Worm (Caenorhabditis elegans) whole organism, mixed stage, embryonic: ENCODE results near the gene F19B2.5.

Source experiments
- M03D4.4 ChIP-seq: sonication (generic microtip); optimal IDR thresholded peaks from 2 replicates; lab custom pipeline; 2017; ENCODE audit warnings: mild to moderate bottlenecking, missing genetic modification characterization, missing compliant biosample characterization
- bed-3 ChIP-seq: fragments of 200-800 bp; sonication (Bioruptor generic); optimal IDR thresholded peaks from 3 replicates; lab custom pipeline; 2018; ENCODE audit warnings: mild to moderate bottlenecking, missing genetic modification characterization, moderate library complexity, missing compliant biosample characterization
- blmp-1 ChIP-seq: fragments of 150-350 bp; optimal IDR thresholded peaks from 2 replicates; lab custom pipeline; 2014; ENCODE audit warnings: missing biosample characterization, missing genetic modification characterization
- ceh-43 ChIP-seq: fragments of 200-800 bp; sonication (Bioruptor generic); optimal IDR thresholded peaks from 2 replicates; lab custom pipeline; 2018; ENCODE audit warnings: mild to moderate bottlenecking, missing genetic modification characterization, moderate library complexity, missing compliant biosample characterization
- ceh-83 ChIP-seq: fragments of 200-800 bp; sonication (Bioruptor generic); optimal IDR thresholded peaks from 2 replicates; lab custom pipeline; 2018; ENCODE audit warnings: mild to moderate bottlenecking, missing genetic modification characterization, missing compliant biosample characterization
- ces-1 ChIP-seq: fragments of 150-350 bp; optimal IDR thresholded peaks from 2 replicates; lab custom pipeline; 2014; ENCODE audit warnings: missing biosample characterization, missing genetic modification reagents, missing genetic modification characterization
- cnd-1 ChIP-seq: fragments of 200-800 bp; sonication (Bioruptor generic); optimal IDR thresholded peaks from 2 replicates; lab custom pipeline; 2018; ENCODE audit warnings: mild to moderate bottlenecking, missing genetic modification characterization, missing compliant biosample characterization
- drap-1 ChIP-seq: fragments of 200-800 bp; sonication (Bioruptor generic); optimal IDR thresholded peaks from 3 replicates; lab custom pipeline; 2018; ENCODE audit warnings: mild to moderate bottlenecking, missing genetic modification characterization, missing compliant biosample characterization
- elt-1 ChIP-seq: sonication (generic microtip); optimal IDR thresholded peaks from 2 replicates; lab custom pipeline; 2017; ENCODE audit warnings: missing genetic modification characterization, mild to moderate bottlenecking, missing compliant biosample characterization, antibody characterized with exemption, moderate library complexity, borderline replicate concordance; ENCODE audit not compliant: insufficient read depth
- elt-3 ChIP-seq: fragments of 150-350 bp; optimal IDR thresholded peaks from 2 replicates; lab custom pipeline; 2014; ENCODE audit warnings: missing biosample characterization, missing genetic modification characterization
- flh-1 ChIP-seq: fragments of 200-800 bp; sonication (Bioruptor generic); optimal IDR thresholded peaks from 2 replicates; lab custom pipeline; 2018; ENCODE audit warnings: mild to moderate bottlenecking, missing genetic modification characterization, moderate library complexity, missing compliant biosample characterization
- ham-2 ChIP-seq: fragments of 200-800 bp; sonication (Bioruptor generic); optimal IDR thresholded peaks from 2 replicates; lab custom pipeline; 2018; ENCODE audit warnings: mild to moderate bottlenecking, missing genetic modification characterization, missing compliant biosample characterization
- hlh-1 ChIP-seq: fragments of 150-350 bp; optimal IDR thresholded peaks from 2 replicates; lab custom pipeline; 2014; ENCODE audit warnings: missing biosample characterization, missing genetic modification reagents, missing genetic modification characterization
- lin-32 ChIP-seq: fragments of 200-800 bp; sonication (Bioruptor generic); optimal IDR thresholded peaks from 2 replicates; lab custom pipeline; 2018; ENCODE audit warnings: mild to moderate bottlenecking, missing genetic modification characterization, missing compliant biosample characterization
- lsy-2 ChIP-seq: fragments of 150-350 bp; optimal IDR thresholded peaks from 2 replicates; lab custom pipeline; 2014; ENCODE audit warnings: missing biosample characterization, missing genetic modification characterization
- mab-5 ChIP-seq: fragments of 150-350 bp; optimal IDR thresholded peaks from 2 replicates; lab custom pipeline; 2014; ENCODE audit warnings: missing biosample characterization, missing genetic modification characterization
- mep-1 ChIP-seq: fragments of 150-350 bp; optimal IDR thresholded peaks from 2 replicates; lab custom pipeline; 2017; ENCODE audit warnings: missing biosample characterization, missing genetic modification reagents, missing genetic modification characterization, inconsistent platforms
- mls-2 ChIP-seq: sonication (generic microtip); optimal IDR thresholded peaks from 2 replicates; lab custom pipeline; 2016; ENCODE audit warnings: mild to moderate bottlenecking, missing genetic modification characterization, moderate library complexity, missing compliant biosample characterization
- nhr-12 ChIP-seq: fragments of 150-350 bp; optimal IDR thresholded peaks from 2 replicates; lab custom pipeline; 2014; ENCODE audit warnings: missing biosample characterization, missing genetic modification characterization
- nhr-237 ChIP-seq: fragments of 150-350 bp; optimal IDR thresholded peaks from 2 replicates; lab custom pipeline; 2014; ENCODE audit warnings: missing biosample characterization, missing genetic modification characterization
- pha-4 ChIP-seq: fragments of 150-350 bp; optimal IDR thresholded peaks from 2 replicates; lab custom pipeline; 2018; ENCODE audit warnings: missing biosample characterization, missing genetic modification reagents, missing genetic modification characterization
- sem-2 ChIP-seq: fragments of 200-800 bp; sonication (Bioruptor generic); optimal IDR thresholded peaks from 2 replicates; lab custom pipeline; 2018; ENCODE audit warnings: mild to moderate bottlenecking, missing genetic modification characterization, missing compliant biosample characterization
- snpc-4 ChIP-seq: fragments of 150-350 bp; optimal IDR thresholded peaks from 2 replicates; lab custom pipeline; 2014; ENCODE audit warnings: missing biosample characterization, missing genetic modification characterization
- tbx-8 ChIP-seq: fragments of 200-800 bp; sonication (Bioruptor generic); optimal IDR thresholded peaks from 2 replicates; lab custom pipeline; 2018; ENCODE audit warnings: mild to moderate bottlenecking, missing genetic modification characterization, moderate library complexity, missing compliant biosample characterization
- unc-120 ChIP-seq: sonication (generic microtip); optimal IDR thresholded peaks from 2 replicates; lab custom pipeline; 2017; ENCODE audit warnings: missing genetic modification characterization, missing compliant biosample characterization; ENCODE audit not compliant: poor library complexity, severe bottlenecking
- unc-39 ChIP-seq: fragments of 150-350 bp; optimal IDR thresholded peaks from 2 replicates; lab custom pipeline; 2014; ENCODE audit warnings: missing biosample characterization, missing genetic modification characterization
- unc-62 ChIP-seq: fragments of 150-350 bp; optimal IDR thresholded peaks from 2 replicates; lab custom pipeline; 2014; ENCODE audit warnings: missing biosample characterization, missing genetic modification reagents, missing genetic modification characterization
- zip-8 ChIP-seq: fragments of 150-350 bp; optimal IDR thresholded peaks from 2 replicates; lab custom pipeline; 2014; ENCODE audit warnings: missing biosample characterization, missing genetic modification characterization
- ztf-11 ChIP-seq: fragments of 150-350 bp; optimal IDR thresholded peaks from 2 replicates; lab custom pipeline; 2014; ENCODE audit warnings: missing biosample characterization, missing genetic modification characterization

The F19B2.5 gene

ce11 chrV:20151432-20151831 is 12.5 kb downstream of the F19B2.5 start, which contains the start of gene F19B2.7:
TSS of gene F19B2.7 (plus strand) at chrV:20151732.
- TF ChIP-seq mab-5 (tag; lab: Kevin White, UChicago) (no peak), snpc-4 (tag; lab: Kevin White, UChicago) (no peak), mep-1 (tag; lab: Kevin White, UChicago) (no peak), unc-120 (tag; lab: Kevin White, UChicago) (no peak), ztf-11 (tag; lab: Kevin White, UChicago) (no peak), M03D4.4 (tag; lab: Kevin White, UChicago) (no peak), ham-2 (GFP tag; lab: Kevin White, UChicago) (no peak), blmp-1 (tag; lab: Kevin White, UChicago) (no peak), lsy-2 (tag; lab: Kevin White, UChicago) (no peak), sem-2 (no peak), pha-4 (no peak), lin-32 (no peak), nhr-12 (tag; lab: Kevin White, UChicago) (no peak), elt-3 (tag; lab: Kevin White, UChicago) (no peak), bed-3 (GFP tag; lab: Kevin White, UChicago) (no peak), ceh-83 (GFP tag; lab: Kevin White, UChicago) (no peak), cnd-1 (tag; lab: Kevin White, UChicago) (no peak), tbx-8 (no peak)

- TF ChIP-seq nhr-12 (tag; lab: Kevin White, UChicago) (no peak), drap-1 (GFP tag; lab: Kevin White, UChicago) (no peak), lsy-2 (tag; lab: Kevin White, UChicago) (no peak), ztf-11 (tag; lab: Kevin White, UChicago) (no peak), zip-8 (tag; lab: Kevin White, UChicago) (no peak), snpc-4 (tag; lab: Kevin White, UChicago) (no peak)
- TF ChIP-seq, all 35 proteins: peak for 0
These were observed 16.2 kb downstream of the F19B2.5 start, which contains the start of gene Y113G7A.13 for ce11 chrV:20147662-20148245. TSS of gene Y113G7A.13 (plus strand) at chrV:20148195.

- TF ChIP-seq elt-3 (tag; lab: Kevin White, UChicago) (no peak), unc-62 (no peak), elt-1 (no peak), unc-39 (no peak), ztf-11 (tag; lab: Kevin White, UChicago) (no peak), nhr-237 (tag; lab: Kevin White, UChicago) (no peak)
These were observed 20.3 kb downstream of the F19B2.5 start for ce11 chrV:20143711-20144110.

- peak; percentile 15 for TF ChIP-seq hlh-1 (tag; lab: Kevin White, UChicago)
- TF ChIP-seq zip-8 (tag; lab: Kevin White, UChicago): no peak
- TF ChIP-seq ceh-43: no peak
- TF ChIP-seq, all 35 proteins: peak for 1
These were observed 21.7 kb downstream of the F19B2.5 start, which contains the start of gene Y113G7A.12 for ce11 chrV:20142285-20142684. TSS of gene Y113G7A.12 (plus strand) at chrV:20142585.

ce11 chrV:20138407-20139044 is 25.4 kb downstream of the F19B2.5 start, which contains the start of gene Y113G7A.14:
TSS of gene Y113G7A.14 (minus strand) at chrV:20138457.
- TF ChIP-seq nhr-12 (tag; lab: Kevin White, UChicago) (no peak), mls-2 (tag; lab: Kevin White, UChicago) (no peak), flh-1 (GFP tag; lab: Kevin White, UChicago) (no peak), elt-3 (tag; lab: Kevin White, UChicago) (no peak), snpc-4 (tag; lab: Kevin White, UChicago) (no peak), ces-1 (GFP tag; lab: Kevin White, UChicago) (no peak), bed-3 (GFP tag; lab: Kevin White, UChicago) (no peak)
- TF ChIP-seq, all 35 proteins: peak for 0
